Worm (Caenorhabditis elegans): ENCODE data around the gene F31F7.2.

F31F7.2 gene

ce11 chrV:6229457-6229949 is 41.1 kb upstream of the F31F7.2 start (continued):
- TF ChIP-seq hlh-11 (tag; optimal IDR thresholded peaks at IDR 0.05) (peak; percentile 98), lin-1 (GFP tag; IDR thresholded peaks at IDR 0.05) (peak; percentile 79; the same call in 1 of the 2 replicates), dve-1 (tag; optimal IDR thresholded peaks at IDR 0.05; ENCODE audit: insufficient read depth) (peak; percentile 96), lin-29 (GFP tag; IDR thresholded peaks at IDR 0.05) (no peak), madf-5 (GFP tag; IDR thresholded peaks at IDR 0.05) (no peak), zip-11 (GFP tag; IDR thresholded peaks at IDR 0.05) (no peak), zip-2 (tag; optimal IDR thresholded peaks at IDR 0.05) (no peak), ZK546.5 (tag; optimal IDR thresholded peaks at IDR 0.05) (no peak), nhr-48 (tag; optimal IDR thresholded peaks at IDR 0.05) (peak; percentile 96), nhr-41 (GFP tag; IDR thresholded peaks at IDR 0.05) (no peak), mdl-1 (tag; optimal IDR thresholded peaks at IDR 0.05) (peak; percentile 36 to 93), nhr-237 (tag; optimal IDR thresholded peaks at IDR 0.05) (no peak), attf-4 (tag; optimal IDR thresholded peaks at IDR 0.05) (no peak), rbr-2 (tag; optimal IDR thresholded peaks at IDR 0.05) (peak; percentile 0), ztf-11 (tag; optimal IDR thresholded peaks at IDR 0.05) (no peak), lin-38 (GFP tag; IDR thresholded peaks at IDR 0.05) (no peak), ceh-28 (tag; optimal IDR thresholded peaks at IDR 0.05) (no peak), Y75B8A.6 (GFP tag; IDR thresholded peaks at IDR 0.05) (peak; percentile 4; the same call in 1 of the 2 replicates), daf-16 (GFP tag; optimal IDR thresholded peaks at IDR 0.05) (peak; percentile 68 to 73), daf-16 (tag; optimal IDR thresholded peaks at IDR 0.05) (peak; percentile 59), fkh-10 (GFP tag; optimal IDR thresholded peaks at IDR 0.05) (no peak), nhr-76 (tag; optimal IDR thresholded peaks at IDR 0.05) (peak; percentile 15), lim-7 (GFP tag; IDR thresholded peaks at IDR 0.05) (no peak), nhr-77 (tag; optimal IDR thresholded peaks at IDR 0.05) (peak; percentile 59), hmg-1.1 (GFP tag; IDR thresholded peaks at IDR 0.05) (0 out of 2 replicates have a peak, but pooled peaks have one; percentile 18), nhr-10 (tag; optimal IDR thresholded peaks at IDR 0.05) (peak; percentile 66), ceh-20 (GFP tag; IDR thresholded peaks at IDR 0.05) (peak; percentile 54; the same call in 1 of the 2 replicates), Y48G9A.11 (GFP tag; IDR thresholded peaks at IDR 0.05) (peak; percentile 56; the same call in 1 of the 2 replicates), T20F7.1 (GFP tag; optimal IDR thresholded peaks at IDR 0.05) (peak; percentile 25), pqm-1 (tag; optimal IDR thresholded peaks at IDR 0.05) (peak; percentile 84)

ce11 chrV:6230629-6231229 is 39.9 kb upstream of the F31F7.2 start:
- TF ChIP-seq nhr-102 (tag; optimal IDR thresholded peaks at IDR 0.05) (peak; percentile 29), hlh-11 (tag; optimal IDR thresholded peaks at IDR 0.05) (peak; percentile 74), pha-4 (GFP tag; IDR thresholded peaks at IDR 0.05) (no peak), pha-4 (tag; optimal IDR thresholded peaks at IDR 0.05) (peak; percentile 7), aly-2 (tag; optimal IDR thresholded peaks at IDR 0.05) (no peak), F37D6.2 (tag; optimal IDR thresholded peaks at IDR 0.05) (no peak), dve-1 (tag; optimal IDR thresholded peaks at IDR 0.05; ENCODE audit: insufficient read depth) (peak; percentile 73), ZK546.5 (tag; optimal IDR thresholded peaks at IDR 0.05) (no peak), dmd-6 (GFP tag; IDR thresholded peaks at IDR 0.05) (peak; percentile 73), T26A8.4 (GFP tag; IDR thresholded peaks at IDR 0.05) (peak; percentile 38; the same call in 1 of the 2 replicates), daf-16 (GFP tag; optimal IDR thresholded peaks at IDR 0.05) (no peak), daf-16 (tag; optimal IDR thresholded peaks at IDR 0.05) (peak; percentile 89), pqm-1 (tag; optimal IDR thresholded peaks at IDR 0.05) (peak; percentile 22), rbr-2 (tag; optimal IDR thresholded peaks at IDR 0.05) (peak; percentile 41), Y48G9A.11 (GFP tag; IDR thresholded peaks at IDR 0.05) (no peak), mxl-3 (GFP tag; optimal IDR thresholded peaks at IDR 0.05) (peak; percentile 2), php-3 (GFP tag; IDR thresholded peaks at IDR 0.05) (0 out of 2 replicates have a peak, but pooled peaks have one; percentile 28), hmg-1.1 (GFP tag; IDR thresholded peaks at IDR 0.05) (0 out of 2 replicates have a peak, but pooled peaks have one; percentile 5), hif-1 (tag; optimal IDR thresholded peaks at IDR 0.05) (peak in 1 of 2 experiments; percentile 22), F49E8.2 (tag; optimal IDR thresholded peaks at IDR 0.05; ENCODE audit: borderline replicate concordance) (no peak), nhr-28 (tag; optimal IDR thresholded peaks at IDR 0.05) (peak; percentile 22), mes-2 (tag; optimal IDR thresholded peaks at IDR 0.05; ENCODE audit: poor library complexity, severe bottlenecking) (peak; percentile 30), nhr-48 (tag; optimal IDR thresholded peaks at IDR 0.05) (peak; percentile 62)
